Worm (Caenorhabditis elegans): ENCODE measurements around the gene tebp-2.

DNA sequence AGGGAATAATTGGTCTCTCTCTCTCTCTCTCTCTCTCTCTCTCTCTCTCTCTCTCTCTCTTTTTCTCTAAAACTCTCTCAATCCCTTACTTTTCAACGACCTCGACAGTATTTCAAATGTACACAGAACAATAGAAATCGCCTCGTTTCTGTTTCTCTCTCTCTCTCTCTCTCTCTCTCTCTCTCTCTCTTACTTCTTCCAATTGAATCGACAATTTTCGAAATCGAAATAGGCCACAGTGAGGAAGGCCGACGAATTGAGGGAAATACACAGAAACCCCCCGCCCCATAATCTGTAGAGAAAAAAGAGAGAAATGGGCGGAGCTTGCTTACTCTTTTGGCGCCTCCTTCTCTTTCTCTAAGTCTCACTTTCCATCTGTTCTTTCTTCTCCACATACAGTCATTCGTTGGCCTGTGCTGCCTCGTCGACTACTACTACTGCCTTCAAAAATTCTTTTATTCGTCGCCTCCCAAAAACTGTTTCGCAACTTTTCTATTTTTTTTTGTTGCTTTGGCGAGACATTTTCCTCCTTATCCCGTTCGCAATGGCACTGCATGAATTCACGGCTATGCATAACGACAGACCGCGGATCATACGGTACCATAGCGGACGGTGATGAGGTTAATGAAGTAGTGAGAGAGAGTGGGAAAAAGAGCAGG lies 20.2 kb downstream of the tebp-2 start:
- TF ChIP-seq mep-1 (tag; optimal IDR thresholded peaks at IDR 0.05) (no peak), elt-1 (tag; optimal IDR thresholded peaks at IDR 0.05; ENCODE audit: borderline replicate concordance, insufficient read depth) (no peak), ztf-11 (tag; optimal IDR thresholded peaks at IDR 0.05) (no peak), lsy-2 (tag; optimal IDR thresholded peaks at IDR 0.05) (no peak), tbx-8 (GFP tag; optimal IDR thresholded peaks at IDR 0.05) (no peak), lin-32 (GFP tag; optimal IDR thresholded peaks at IDR 0.05) (no peak), ces-1 (GFP tag; optimal IDR thresholded peaks at IDR 0.05) (no peak), nhr-28 (tag; optimal IDR thresholded peaks at IDR 0.05) (no peak), elt-3 (tag; optimal IDR thresholded peaks at IDR 0.05) (no peak), flh-1 (GFP tag; optimal IDR thresholded peaks at IDR 0.05) (no peak), ceh-83 (GFP tag; optimal IDR thresholded peaks at IDR 0.05) (no peak), unc-62 (GFP tag; optimal IDR thresholded peaks at IDR 0.05) (no peak), snpc-4 (tag; optimal IDR thresholded peaks at IDR 0.05) (no peak), pha-4 (tag; optimal IDR thresholded peaks at IDR 0.05) (no peak)
